Worm (Caenorhabditis elegans): ENCODE results near the gene R148.3.

Gene R148.3

DNA sequence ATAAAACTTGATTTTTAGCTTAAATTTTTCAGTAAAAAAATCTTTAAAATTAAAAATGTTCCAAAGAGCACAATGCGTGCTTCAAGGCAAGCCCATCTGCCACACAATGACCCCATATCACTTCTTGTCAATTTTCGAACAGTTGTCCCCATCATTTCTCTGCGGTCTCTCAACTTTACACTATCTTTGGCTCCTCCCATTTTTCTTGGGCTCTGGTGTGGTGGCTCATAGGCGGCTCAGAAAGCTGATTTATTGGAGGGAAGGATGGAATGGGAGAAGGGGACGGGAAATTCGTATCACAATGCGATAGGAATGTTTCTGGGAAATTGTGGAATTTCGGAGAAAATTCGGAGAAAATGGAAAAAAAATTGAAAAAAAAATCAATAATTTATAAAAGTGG, 25.4 kb downstream of the R148.3 start:
- TF ChIP-seq klf-2 (GFP tag; conservative IDR thresholded peaks at IDR 0.05) (no peak), flt-1 (GFP tag; IDR thresholded peaks at IDR 0.05) (0 out of 2 replicates have a peak, but pooled peaks have one; percentile 25)

DNA sequence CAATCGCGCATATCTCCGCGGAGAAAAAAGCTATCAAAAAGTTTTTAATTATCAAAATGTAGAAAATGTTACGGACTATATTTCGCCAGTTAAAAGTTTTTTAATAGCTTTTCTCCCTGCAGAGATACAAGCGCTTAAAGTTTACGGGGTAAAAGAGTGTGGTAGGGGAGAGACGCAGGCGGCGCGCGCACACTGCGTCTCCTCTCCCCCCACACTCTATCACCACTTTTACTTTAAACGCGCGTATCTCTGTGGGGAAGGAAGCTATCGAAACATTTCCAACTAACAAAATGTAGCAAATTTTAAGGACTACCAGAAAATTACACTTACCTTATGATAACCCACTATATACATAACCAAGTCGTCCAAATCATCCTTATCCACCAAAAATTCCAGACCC, 28.5 kb downstream of the R148.3 start:
- TF ChIP-seq flt-1 (GFP tag; IDR thresholded peaks at IDR 0.05) (no peak), med-1 (GFP tag; optimal IDR thresholded peaks at IDR 0.05; ENCODE audit: insufficient read depth) (no peak), T22C8.4 (GFP tag; IDR thresholded peaks at IDR 0.05) (no peak), klf-2 (GFP tag; conservative IDR thresholded peaks at IDR 0.05) (no peak), ztf-29 (GFP tag; IDR thresholded peaks at IDR 0.05) (no peak), cog-1 (tag; optimal IDR thresholded peaks at IDR 0.05) (no peak), ztf-23 (GFP tag; IDR thresholded peaks at IDR 0.05) (no peak), ref-1 (GFP tag; conservative IDR thresholded peaks at IDR 0.05) (no peak), tab-1 (GFP tag; IDR thresholded peaks at IDR 0.05) (no peak)

DNA sequence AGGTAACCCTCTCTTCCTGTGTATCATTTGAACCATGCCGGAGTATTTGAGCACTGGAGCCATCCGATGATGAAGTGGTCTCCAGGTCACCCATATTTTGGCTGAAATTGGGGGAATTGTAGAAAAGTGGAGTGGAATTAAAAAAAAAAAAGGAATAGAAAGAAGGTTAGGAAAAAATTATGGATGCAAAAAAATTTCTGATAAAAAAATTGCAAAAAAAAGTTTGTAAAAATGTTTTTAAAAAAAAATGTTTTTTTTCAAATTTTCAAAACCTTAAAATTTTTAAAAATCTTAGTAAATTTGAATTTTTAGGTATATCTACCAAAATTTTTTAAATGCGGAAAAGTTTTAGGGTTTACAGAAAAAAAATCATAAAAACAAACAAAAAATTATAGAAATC, 43.9 kb downstream of the R148.3 start, which contains the start of gene frm-8:
frm-8 (minus strand) TSS at position 101 of the 400 bp plus-strand sequence.
- TF ChIP-seq ztf-29 (GFP tag; IDR thresholded peaks at IDR 0.05): no peak
- TF ChIP-seq cog-1 (tag; optimal IDR thresholded peaks at IDR 0.05): no peak
- no peak for TF ChIP-seq klf-2 (GFP tag; conservative IDR thresholded peaks at IDR 0.05)
- no peak for TF ChIP-seq flt-1 (GFP tag; IDR thresholded peaks at IDR 0.05)
- no peak for TF ChIP-seq med-1 (GFP tag; optimal IDR thresholded peaks at IDR 0.05; ENCODE audit: insufficient read depth)
- TF ChIP-seq ref-1 (GFP tag; conservative IDR thresholded peaks at IDR 0.05): no peak
- no peak for TF ChIP-seq T22C8.4 (GFP tag; IDR thresholded peaks at IDR 0.05)
- no peak for TF ChIP-seq ztf-23 (GFP tag; IDR thresholded peaks at IDR 0.05)
- TF ChIP-seq tab-1 (GFP tag; IDR thresholded peaks at IDR 0.05): no peak

DNA sequence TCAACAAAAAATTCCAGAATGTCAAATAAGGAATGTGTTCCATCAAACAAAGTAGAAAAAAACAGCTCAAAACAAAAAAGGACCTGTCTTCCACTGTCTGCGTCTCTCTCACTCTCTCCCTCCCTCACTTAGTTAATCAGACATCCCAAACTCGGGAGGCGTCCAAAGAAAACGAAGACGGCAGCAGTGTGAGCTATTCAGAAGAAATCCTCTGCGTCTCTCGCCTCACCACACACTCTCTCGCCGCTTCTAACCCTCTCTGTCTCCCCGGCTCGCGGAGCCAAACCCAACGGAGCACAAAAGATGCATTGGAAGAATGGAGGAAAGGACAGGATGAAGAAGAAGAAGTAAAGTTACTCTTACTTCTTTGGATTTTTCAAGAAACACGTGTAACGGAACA, 45.2 kb downstream of the R148.3 start:
- TF ChIP-seq ztf-29 (GFP tag; IDR thresholded peaks at IDR 0.05): no peak
- no peak for TF ChIP-seq cog-1 (tag; optimal IDR thresholded peaks at IDR 0.05)
- TF ChIP-seq flt-1 (GFP tag; IDR thresholded peaks at IDR 0.05): no peak
- no peak for TF ChIP-seq ref-1 (GFP tag; conservative IDR thresholded peaks at IDR 0.05)
- no peak for TF ChIP-seq med-1 (GFP tag; optimal IDR thresholded peaks at IDR 0.05; ENCODE audit: insufficient read depth)
- TF ChIP-seq klf-2 (GFP tag; conservative IDR thresholded peaks at IDR 0.05): no peak
- no peak for TF ChIP-seq ztf-23 (GFP tag; IDR thresholded peaks at IDR 0.05)
- no peak for TF ChIP-seq tab-1 (GFP tag; IDR thresholded peaks at IDR 0.05)
- no peak for TF ChIP-seq T22C8.4 (GFP tag; IDR thresholded peaks at IDR 0.05)

DNA sequence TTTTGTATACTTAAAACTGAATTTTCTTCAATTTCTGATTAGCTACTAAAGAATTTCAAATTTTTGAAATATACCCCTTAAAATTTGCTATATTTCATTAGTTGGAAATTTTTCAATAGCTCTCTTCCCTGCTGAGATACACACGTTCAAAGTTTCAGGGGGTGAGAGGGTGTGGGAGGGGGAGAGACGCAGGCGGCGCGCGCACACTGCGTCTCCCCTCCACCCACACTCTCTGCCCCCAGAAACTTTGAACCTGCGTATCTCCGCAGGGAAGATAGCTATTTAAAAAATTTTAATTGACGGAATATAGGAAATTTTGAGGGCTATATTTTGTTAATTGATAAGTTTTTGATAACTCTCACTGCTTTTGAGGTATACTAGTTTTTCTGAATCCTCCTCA, 47.6 kb downstream of the R148.3 start:
- no peak for TF ChIP-seq cog-1 (tag; optimal IDR thresholded peaks at IDR 0.05)
- TF ChIP-seq ref-1 (GFP tag; conservative IDR thresholded peaks at IDR 0.05): no peak
- TF ChIP-seq tab-1 (GFP tag; IDR thresholded peaks at IDR 0.05): no peak

ce11 chrIII:3224102-3224501, 49.0 kb downstream of the R148.3 start:
- TF ChIP-seq ztf-29 (GFP tag; IDR thresholded peaks at IDR 0.05) (no peak), med-1 (GFP tag; optimal IDR thresholded peaks at IDR 0.05; ENCODE audit: insufficient read depth) (no peak), klf-2 (GFP tag; conservative IDR thresholded peaks at IDR 0.05) (no peak), T22C8.4 (GFP tag; IDR thresholded peaks at IDR 0.05) (no peak), ztf-23 (GFP tag; IDR thresholded peaks at IDR 0.05) (no peak)

- TF ChIP-seq ref-1 (GFP tag; conservative IDR thresholded peaks at IDR 0.05) (no peak), tab-1 (GFP tag; IDR thresholded peaks at IDR 0.05) (no peak), cog-1 (tag; optimal IDR thresholded peaks at IDR 0.05) (no peak), ztf-23 (GFP tag; IDR thresholded peaks at IDR 0.05) (no peak), klf-2 (GFP tag; conservative IDR thresholded peaks at IDR 0.05) (no peak), ztf-29 (GFP tag; IDR thresholded peaks at IDR 0.05) (no peak), T22C8.4 (GFP tag; IDR thresholded peaks at IDR 0.05) (no peak), flt-1 (GFP tag; IDR thresholded peaks at IDR 0.05) (no peak), med-1 (GFP tag; optimal IDR thresholded peaks at IDR 0.05; ENCODE audit: insufficient read depth) (no peak)
These were observed 57.6 kb downstream of the R148.3 start, which contains the start of gene Y53G8AL.1 for ce11 chrIII:3232650-3233152. Gene Y53G8AL.1, plus strand, starts transcription at chrIII:3233102.
